Worm (Caenorhabditis elegans) whole organism, L3 larva: ENCODE measurements around the gene mip-2.

Experiments used
- R02D3.7 ChIP-seq: fragments of 150-350 bp; optimal IDR thresholded peaks from 2 replicates; lab custom pipeline; 2014; ENCODE audit warnings: missing biosample characterization, missing genetic modification characterization
- ZK546.5 ChIP-seq: sonication (generic microtip); optimal IDR thresholded peaks from 2 replicates; lab custom pipeline; 2017; ENCODE audit warnings: missing biosample characterization, missing genetic modification characterization
- aly-2 ChIP-seq: fragments of 150-350 bp; optimal IDR thresholded peaks from 2 replicates; lab custom pipeline; 2014; ENCODE audit warnings: missing biosample characterization, missing genetic modification characterization
- ama-1 ChIP-seq: fragments of 150-350 bp; optimal IDR thresholded peaks from 2 replicates; lab custom pipeline; 2018
- ceh-16 ChIP-seq: sonication (generic microtip); optimal IDR thresholded peaks from 2 replicates; lab custom pipeline; 2017; ENCODE audit warnings: missing biosample characterization, missing genetic modification characterization
- ceh-28 ChIP-seq: fragments of 150-350 bp; optimal IDR thresholded peaks from 2 replicates; lab custom pipeline; 2014; ENCODE audit warnings: missing biosample characterization, missing genetic modification reagents, missing genetic modification characterization
- ceh-82 ChIP-seq: fragments of 150-350 bp; optimal IDR thresholded peaks from 2 replicates; lab custom pipeline; 2014; ENCODE audit warnings: missing biosample characterization, missing genetic modification characterization
- ceh-9 ChIP-seq: sonication (generic microtip); optimal IDR thresholded peaks from 2 replicates; lab custom pipeline; 2018; ENCODE audit warnings: missing biosample characterization, missing genetic modification characterization
- daf-12 ChIP-seq: fragments of 150-350 bp; optimal IDR thresholded peaks from 2 replicates; lab custom pipeline; 2014; ENCODE audit warnings: missing biosample characterization, missing genetic modification reagents, missing genetic modification characterization
- egl-5 ChIP-seq: fragments of 150-350 bp; optimal IDR thresholded peaks from 2 replicates; lab custom pipeline; 2017; ENCODE audit warnings: missing biosample characterization, missing genetic modification reagents, missing genetic modification characterization, inconsistent platforms
- elt-2 ChIP-seq: sonication (generic microtip); optimal IDR thresholded peaks from 2 replicates; lab custom pipeline; 2016; ENCODE audit warnings: missing genetic modification reagents, mild to moderate bottlenecking, missing genetic modification characterization, missing compliant biosample characterization
- elt-3 ChIP-seq, 3 experiments: fragments of 150-350 bp in 1 of 3; sonication (generic microtip) in 2 of 3; optimal IDR thresholded peaks; 2 replicates in 2 of 3; 4 replicates in 1 of 3; lab custom pipeline; 2014 to 2017; ENCODE audit warnings: missing biosample characterization in 3 of 3, missing genetic modification characterization in 3 of 3
- eor-1 ChIP-seq, 2 experiments: fragments of 150-350 bp; optimal IDR thresholded peaks; 2 replicates each; lab custom pipeline; 2014 to 2018; ENCODE audit warnings: missing biosample characterization in 2 of 2, missing genetic modification characterization in 2 of 2
- fos-1 ChIP-seq: fragments of 150-350 bp; optimal IDR thresholded peaks from 2 replicates; lab custom pipeline; 2014; ENCODE audit warnings: missing biosample characterization, missing genetic modification characterization
- hmg-11 ChIP-seq: sonication (generic microtip); optimal IDR thresholded peaks from 2 replicates; lab custom pipeline; 2016; ENCODE audit warnings: missing genetic modification characterization, missing compliant biosample characterization
- jun-1 ChIP-seq: fragments of 150-350 bp; optimal IDR thresholded peaks from 2 replicates; lab custom pipeline; 2014; ENCODE audit warnings: missing biosample characterization, missing genetic modification reagents, missing genetic modification characterization
- lin-15B ChIP-seq: fragments of 150-350 bp; optimal IDR thresholded peaks from 2 replicates; lab custom pipeline; 2014; ENCODE audit warnings: missing biosample characterization, missing genetic modification characterization
- lsy-12 ChIP-seq: sonication (generic microtip); optimal IDR thresholded peaks from 2 replicates; lab custom pipeline; 2016; ENCODE audit warnings: mild to moderate bottlenecking, missing genetic modification characterization, missing compliant biosample characterization
- nfya-1 ChIP-seq: sonication (generic microtip); optimal IDR thresholded peaks from 2 replicates; lab custom pipeline; 2017; ENCODE audit warnings: missing genetic modification characterization, mild to moderate bottlenecking, missing compliant biosample characterization, antibody characterized with exemption, moderate library complexity; ENCODE audit not compliant: insufficient read depth
- nhr-11 ChIP-seq: fragments of 150-350 bp; optimal IDR thresholded peaks from 2 replicates; lab custom pipeline; 2014; ENCODE audit warnings: missing biosample characterization, missing genetic modification characterization
- nhr-12 ChIP-seq: fragments of 150-350 bp; optimal IDR thresholded peaks from 2 replicates; lab custom pipeline; 2014; ENCODE audit warnings: missing biosample characterization, missing genetic modification characterization
- nhr-23 ChIP-seq: fragments of 150-350 bp; optimal IDR thresholded peaks from 2 replicates; lab custom pipeline; 2014; ENCODE audit warnings: missing biosample characterization, missing genetic modification reagents, missing genetic modification characterization
- nhr-237 ChIP-seq: fragments of 150-350 bp; optimal IDR thresholded peaks from 2 replicates; lab custom pipeline; 2014; ENCODE audit warnings: missing biosample characterization, missing genetic modification characterization
- nhr-25 ChIP-seq: sonication (generic microtip); optimal IDR thresholded peaks from 2 replicates; lab custom pipeline; 2017; ENCODE audit warnings: missing biosample characterization, missing genetic modification characterization
- nhr-28 ChIP-seq: fragments of 150-350 bp; optimal IDR thresholded peaks from 2 replicates; lab custom pipeline; 2014; ENCODE audit warnings: missing biosample characterization, missing genetic modification characterization
- nhr-43 ChIP-seq: sonication (generic microtip); optimal IDR thresholded peaks from 2 replicates; lab custom pipeline; 2016; ENCODE audit warnings: mild to moderate bottlenecking, missing genetic modification characterization, missing compliant biosample characterization; ENCODE audit not compliant: poor library complexity, severe bottlenecking
- nhr-67 ChIP-seq: fragments of 150-350 bp; optimal IDR thresholded peaks from 2 replicates; lab custom pipeline; 2014; ENCODE audit warnings: missing biosample characterization, missing genetic modification characterization
- nhr-76 ChIP-seq: fragments of 150-350 bp; sonication (generic microtip); optimal IDR thresholded peaks from 5 replicates; lab custom pipeline; 2014; ENCODE audit warnings: missing biosample characterization, missing genetic modification characterization
- pha-4 ChIP-seq: fragments of 150-350 bp; optimal IDR thresholded peaks from 2 replicates; lab custom pipeline; 2014; ENCODE audit warnings: missing biosample characterization, missing genetic modification reagents, missing genetic modification characterization
- pqm-1 ChIP-seq: fragments of 150-350 bp; optimal IDR thresholded peaks from 2 replicates; lab custom pipeline; 2017; ENCODE audit warnings: missing biosample characterization, missing genetic modification characterization, inconsistent platforms
- sea-2 ChIP-seq: fragments of 150-350 bp; sonication (generic microtip); optimal IDR thresholded peaks from 4 replicates; lab custom pipeline; 2014; ENCODE audit warnings: missing biosample characterization, missing genetic modification reagents, missing genetic modification characterization
- skn-1 ChIP-seq: fragments of 150-350 bp; optimal IDR thresholded peaks from 2 replicates; lab custom pipeline; 2014; ENCODE audit warnings: missing biosample characterization, missing genetic modification characterization
- snpc-4 ChIP-seq: fragments of 150-350 bp; optimal IDR thresholded peaks from 2 replicates; lab custom pipeline; 2014; ENCODE audit warnings: missing biosample characterization, missing genetic modification characterization
- unc-62 ChIP-seq: fragments of 150-350 bp; sonication (generic microtip); optimal IDR thresholded peaks from 4 replicates; lab custom pipeline; 2014; ENCODE audit warnings: missing biosample characterization, missing genetic modification reagents, missing genetic modification characterization

Gene mip-2

DNA sequence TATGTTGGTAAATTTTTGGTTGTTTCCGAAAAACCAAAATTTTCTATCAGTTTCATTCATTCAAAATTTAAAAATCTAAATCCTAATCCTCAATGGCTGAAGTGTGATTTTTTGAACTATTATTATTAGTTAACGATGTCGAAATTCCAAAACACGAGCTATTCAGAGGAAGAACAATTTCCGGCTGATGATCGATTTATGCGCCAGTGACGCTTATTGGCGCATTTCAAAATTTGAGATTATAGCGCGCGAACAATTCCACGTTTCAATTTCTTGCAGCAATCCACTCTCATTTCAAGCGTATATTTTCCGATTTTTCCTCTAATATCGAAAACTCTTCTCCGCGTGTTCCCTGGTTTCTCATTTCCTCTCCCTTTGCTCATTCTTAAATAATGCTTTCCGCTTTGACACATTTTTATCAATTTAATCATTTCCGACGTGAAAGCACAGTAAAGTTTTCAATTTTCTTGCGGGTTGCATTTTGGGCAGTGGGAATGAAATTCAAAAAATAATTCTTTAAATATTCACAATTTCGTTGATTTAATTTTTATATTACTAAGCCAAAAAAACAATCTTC is 7.3 kb downstream of the mip-2 start:
- TF ChIP-seq elt-2 (tag; lab: Kevin White, UChicago) (peak; percentile 51), daf-12 (tag; lab: Kevin White, UChicago) (no peak), ceh-9 (tag; lab: Kevin White, UChicago) (no peak), nhr-43 (no peak), jun-1 (tag; lab: Kevin White, UChicago) (no peak), nhr-25 (tag; lab: Kevin White, UChicago) (no peak), R02D3.7 (tag; lab: Kevin White, UChicago) (no peak), ZK546.5 (no peak), ceh-82 (tag; lab: Kevin White, UChicago) (no peak), lin-15B (tag; lab: Kevin White, UChicago) (peak; percentile 55), skn-1 (tag; lab: Kevin White, UChicago) (no peak), sea-2 (GFP tag; lab: Kevin White, UChicago) (no peak), pha-4 (tag; lab: Kevin White, UChicago) (no peak), aly-2 (tag; lab: Kevin White, UChicago) (no peak), nhr-23 (tag; lab: Kevin White, UChicago) (peak; percentile 9), nhr-11 (tag; lab: Kevin White, UChicago) (no peak), nhr-67 (tag; lab: Kevin White, UChicago) (no peak), ama-1 (lab: Kevin White, UChicago) (peak; percentile 40), lsy-12 (no peak), unc-62 (no peak), nfya-1 (tag; lab: Kevin White, UChicago) (peak; percentile 19)

DNA sequence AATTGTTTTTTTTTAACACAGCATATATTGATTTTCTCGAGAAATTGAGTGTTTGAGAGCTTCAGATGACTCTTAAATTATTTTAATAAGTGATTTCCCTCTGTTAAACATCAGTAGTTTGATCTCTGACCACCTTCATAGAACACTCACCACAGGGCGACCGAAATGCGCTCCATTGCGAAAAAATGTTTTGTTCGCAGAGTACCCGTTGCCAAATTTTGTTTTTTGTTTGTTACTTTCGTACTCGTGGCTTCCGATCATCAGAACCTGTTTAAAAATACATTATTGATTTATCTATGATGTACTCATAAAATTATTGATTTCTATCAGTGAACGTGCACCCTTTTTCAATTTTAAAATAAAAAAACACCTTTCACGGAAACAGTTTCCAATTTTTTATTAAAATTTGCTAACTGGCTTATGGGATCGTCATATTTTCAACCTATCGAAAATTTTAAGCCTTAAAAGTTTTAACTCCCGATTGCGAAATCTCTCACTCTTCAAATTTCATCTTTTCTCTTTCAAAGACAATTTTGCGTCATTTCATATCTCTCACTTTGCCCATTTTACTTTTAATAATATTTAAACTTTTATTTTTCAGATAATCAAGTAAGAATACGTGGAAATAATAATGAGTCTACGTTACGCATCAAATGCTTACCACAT is 11.0 kb downstream of the mip-2 start, which contains the start of gene letm-1:
TSS of gene letm-1 (plus strand) at position 598 of the 666 bp plus-strand sequence.
- TF ChIP-seq pha-4 (tag; lab: Kevin White, UChicago) (peak; percentile 49), nhr-28 (tag; lab: Kevin White, UChicago) (no peak), hmg-11 (tag; lab: Kevin White, UChicago) (no peak), elt-2 (tag; lab: Kevin White, UChicago) (peak; percentile 39), nfya-1 (tag; lab: Kevin White, UChicago) (peak; percentile 12), ceh-28 (tag; lab: Kevin White, UChicago) (peak; percentile 16), pqm-1 (tag; lab: Kevin White, UChicago) (peak; percentile 65), snpc-4 (tag; lab: Kevin White, UChicago) (peak; percentile 22)

DNA sequence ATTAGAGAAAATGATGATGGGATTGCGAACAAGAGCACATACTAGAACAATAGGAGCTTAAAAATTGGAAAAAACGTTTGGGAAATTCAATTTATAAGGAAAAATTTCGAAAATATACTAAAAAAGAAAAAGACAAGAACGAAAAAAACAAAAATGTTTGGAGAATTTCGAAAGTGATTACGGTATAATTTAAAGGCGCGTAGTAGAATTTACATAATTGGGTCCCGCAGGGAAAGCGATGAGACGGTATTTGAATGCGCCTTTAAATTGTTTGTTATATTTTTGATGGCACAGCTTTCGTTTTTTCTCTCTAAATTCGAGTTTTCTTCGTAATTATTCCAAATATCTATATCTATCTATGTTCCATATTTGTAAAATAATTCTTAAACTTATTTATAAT is 11.6 kb downstream of the mip-2 start:
- TF ChIP-seq ceh-28 (tag; lab: Kevin White, UChicago) (no peak), ama-1 (lab: Kevin White, UChicago) (no peak), nfya-1 (tag; lab: Kevin White, UChicago) (no peak), R02D3.7 (tag; lab: Kevin White, UChicago) (no peak), fos-1 (tag; lab: Kevin White, UChicago) (no peak), nhr-237 (tag; lab: Kevin White, UChicago) (no peak), nhr-12 (tag; lab: Kevin White, UChicago) (no peak), sea-2 (GFP tag; lab: Kevin White, UChicago) (no peak), nhr-76 (tag; lab: Kevin White, UChicago) (no peak), nhr-43 (no peak), daf-12 (tag; lab: Kevin White, UChicago) (no peak), egl-5 (tag; lab: Kevin White, UChicago) (no peak), ceh-16 (tag; lab: Kevin White, UChicago) (no peak), ceh-9 (tag; lab: Kevin White, UChicago) (no peak), pha-4 (tag; lab: Kevin White, UChicago) (no peak), hmg-11 (tag; lab: Kevin White, UChicago) (no peak)

DNA sequence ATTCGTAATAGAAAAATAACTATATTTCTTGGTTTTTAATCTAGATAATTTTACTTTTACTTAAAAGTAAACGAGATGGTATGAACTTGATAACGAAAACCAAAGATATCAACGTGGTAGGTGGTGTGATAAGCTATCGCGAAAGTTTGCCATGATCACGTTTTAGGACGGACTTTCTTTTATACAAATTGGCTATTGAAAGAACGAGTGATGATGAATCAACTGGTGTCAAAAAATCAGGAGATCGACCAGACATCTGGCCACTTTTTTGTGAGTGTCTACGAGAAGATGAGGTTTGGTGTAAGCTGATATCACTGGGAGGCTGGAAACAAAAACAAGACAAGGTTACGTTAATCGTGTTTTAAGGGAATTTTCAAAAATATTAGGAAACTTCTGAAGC is 12.5 kb downstream of the mip-2 start:
- TF ChIP-seq pqm-1 (tag; lab: Kevin White, UChicago) = peak; percentile 15
- peak; percentile 39 for TF ChIP-seq nhr-23 (tag; lab: Kevin White, UChicago)
- peak; percentile 41 for TF ChIP-seq jun-1 (tag; lab: Kevin White, UChicago)
- no peak for TF ChIP-seq nhr-237 (tag; lab: Kevin White, UChicago)
- TF ChIP-seq nhr-25 (tag; lab: Kevin White, UChicago) = peak; percentile 23
- peak; percentile 19 for TF ChIP-seq nhr-43
- TF ChIP-seq nfya-1 (tag; lab: Kevin White, UChicago) = peak; percentile 23
- TF ChIP-seq ceh-9 (tag; lab: Kevin White, UChicago) = no peak
- no peak for TF ChIP-seq nhr-11 (tag; lab: Kevin White, UChicago)
- no peak for TF ChIP-seq nhr-67 (tag; lab: Kevin White, UChicago)
- no peak for TF ChIP-seq R02D3.7 (tag; lab: Kevin White, UChicago)
- no peak for TF ChIP-seq eor-1 (tag; optimal IDR thresholded peaks at IDR 0.05; lab: Kevin White, UChicago)
- peak in 2 of 3 experiments; percentile 22 to 74 for TF ChIP-seq elt-3 (tag; optimal IDR thresholded peaks at IDR 0.05; lab: Kevin White, UChicago)
